Fruit fly (Drosophila melanogaster) whole organism, wandering third instar larva: Measurements from ENCODE around the gene CG15580.

Experiments used
- CG9705 ChIP-seq: fragments of 200-800 bp; sonication (Bioruptor generic); optimal IDR thresholded peaks from 2 replicates; lab custom pipeline; 2018; ENCODE audit warnings: missing biosample characterization, mild to moderate bottlenecking, missing genetic modification characterization
- CrebA ChIP-seq: fragments of 200-800 bp; sonication (Bioruptor generic); optimal IDR thresholded peaks from 2 replicates; lab custom pipeline; 2016; ENCODE audit warnings: missing biosample characterization, mild to moderate bottlenecking, missing genetic modification characterization, borderline replicate concordance
- Dfd ChIP-seq: fragments of >200 bp; optimal IDR thresholded peaks from 2 replicates; lab custom pipeline; 2017; ENCODE audit warnings: missing biosample characterization, missing genetic modification characterization
- GATAd ChIP-seq: sonication (Bioruptor generic); optimal IDR thresholded peaks from 2 replicates; lab custom pipeline; 2016; ENCODE audit warnings: missing biosample characterization, missing genetic modification characterization
- HLH106 ChIP-seq: fragments of 200-800 bp; optimal IDR thresholded peaks from 3 replicates; lab custom pipeline; 2019; ENCODE audit warnings: missing biosample characterization, mild to moderate bottlenecking, missing genetic modification characterization, moderate library complexity
- Hnf4 ChIP-seq: fragments of 200-800 bp; sonication (Bioruptor generic); optimal IDR thresholded peaks from 2 replicates; lab custom pipeline; 2016; ENCODE audit warnings: missing biosample characterization, mild to moderate bottlenecking, missing genetic modification characterization
- Hr78 ChIP-seq: fragments of >200 bp; optimal IDR thresholded peaks from 2 replicates; lab custom pipeline; 2017; ENCODE audit warnings: missing biosample characterization, missing genetic modification characterization
- Hr83 ChIP-seq: fragments of 200-300 bp; sonication (Bioruptor generic); optimal IDR thresholded peaks from 2 replicates; lab custom pipeline; 2016; ENCODE audit warnings: missing biosample characterization, mild to moderate bottlenecking, missing genetic modification characterization, moderate library complexity; ENCODE audit not compliant: poor library complexity, severe bottlenecking
- Jra ChIP-seq: sonication (Bioruptor generic); optimal IDR thresholded peaks from 2 replicates; lab custom pipeline; 2016; ENCODE audit warnings: missing biosample characterization, missing genetic modification characterization
- Mio ChIP-seq: sonication (Bioruptor generic); optimal IDR thresholded peaks from 2 replicates; lab custom pipeline; 2016; ENCODE audit warnings: missing biosample characterization, missing genetic modification characterization
- Myc ChIP-seq: fragments of >200 bp; optimal IDR thresholded peaks from 2 replicates; lab custom pipeline; 2017
- N ChIP-seq: fragments of >200 bp; optimal IDR thresholded peaks from 2 replicates; lab custom pipeline; 2018; ENCODE audit warnings: missing biosample characterization, missing external identifiers, missing genetic modification characterization
- Rel ChIP-seq, 2 experiments: fragments of 200-800 bp; sonication (Bioruptor generic) in 1 of 2; optimal IDR thresholded peaks; 2 replicates in 1 of 2; 3 replicates in 1 of 2; lab custom pipeline; 2016 to 2019; ENCODE audit warnings: mild to moderate bottlenecking in 2 of 2, missing biosample characterization in 2 of 2, missing genetic modification characterization in 2 of 2, moderate library complexity in 1 of 2
- Sp1 ChIP-seq: fragments of 200-800 bp; sonication (Bioruptor generic); optimal IDR thresholded peaks from 3 replicates; lab custom pipeline; 2019; ENCODE audit warnings: missing biosample characterization, mild to moderate bottlenecking, missing genetic modification characterization, moderate library complexity
- Vsx2 ChIP-seq: fragments of 200-300, 225-300 bp; sonication (Bioruptor generic); optimal IDR thresholded peaks from 2 replicates; lab custom pipeline; 2018; ENCODE audit warnings: missing biosample characterization, missing genetic modification characterization; ENCODE audit not compliant: partially characterized antibody
- br ChIP-seq: fragments of 200-800 bp; sonication (Bioruptor generic); optimal IDR thresholded peaks from 2 replicates; lab custom pipeline; 2016; ENCODE audit warnings: missing biosample characterization, missing genetic modification characterization
- brk ChIP-seq: fragments of 200-800 bp; sonication (Bioruptor generic); optimal IDR thresholded peaks from 2 replicates; lab custom pipeline; 2016; ENCODE audit warnings: missing biosample characterization, mild to moderate bottlenecking, missing genetic modification characterization
- dsf ChIP-seq: sonication (Bioruptor generic); optimal IDR thresholded peaks from 2 replicates; lab custom pipeline; 2016; ENCODE audit warnings: missing biosample characterization, missing genetic modification characterization, borderline replicate concordance
- ey ChIP-seq: fragments of 200-800 bp; sonication (Bioruptor generic); optimal IDR thresholded peaks from 2 replicates; lab custom pipeline; 2016; ENCODE audit warnings: missing biosample characterization, missing genetic modification characterization
- fru ChIP-seq: fragments of 200-800 bp; sonication (Bioruptor generic); optimal IDR thresholded peaks from 3 replicates; lab custom pipeline; 2016; ENCODE audit warnings: missing biosample characterization, mild to moderate bottlenecking, missing genetic modification characterization
- h ChIP-seq: fragments of 200-800 bp; sonication (Bioruptor generic); optimal IDR thresholded peaks from 3 replicates; lab custom pipeline; 2016; ENCODE audit warnings: missing biosample characterization, mild to moderate bottlenecking, missing genetic modification characterization
- jim ChIP-seq: fragments of 175-275, 200-325 bp; sonication (Bioruptor generic); optimal IDR thresholded peaks from 2 replicates; lab custom pipeline; 2016; ENCODE audit warnings: missing biosample characterization, mild to moderate bottlenecking, missing genetic modification characterization
- lola ChIP-seq: fragments of >200 bp; optimal IDR thresholded peaks from 2 replicates; lab custom pipeline; 2017; ENCODE audit warnings: missing biosample characterization, missing genetic modification characterization
- pan ChIP-seq: fragments of >200 bp; optimal IDR thresholded peaks from 2 replicates; lab custom pipeline; 2017
- psq ChIP-seq: fragments of 200-800 bp; sonication (Bioruptor generic); optimal IDR thresholded peaks from 3 replicates; lab custom pipeline; 2017; ENCODE audit warnings: missing biosample characterization, mild to moderate bottlenecking, missing genetic modification characterization, moderate library complexity
- rgr ChIP-seq: fragments of 200-800 bp; sonication (Bioruptor generic); optimal IDR thresholded peaks from 3 replicates; lab custom pipeline; 2016; ENCODE audit warnings: missing biosample characterization, mild to moderate bottlenecking, missing genetic modification characterization
- sv ChIP-seq: fragments of 200-800 bp; sonication (Bioruptor generic); optimal IDR thresholded peaks from 3 replicates; lab custom pipeline; 2016; ENCODE audit warnings: missing biosample characterization, missing genetic modification characterization
- tai ChIP-seq: sonication (Bioruptor generic); optimal IDR thresholded peaks from 2 replicates; lab custom pipeline; 2016; ENCODE audit warnings: missing biosample characterization, missing genetic modification characterization
- woc ChIP-seq: sonication (Bioruptor generic); optimal IDR thresholded peaks from 2 replicates; lab custom pipeline; 2016; ENCODE audit warnings: missing biosample characterization, mild to moderate bottlenecking, missing genetic modification characterization

CG15580 gene

dm6 chr3R:6011832-6012231, 45.5 kb downstream of the CG15580 start, which contains the start of gene CG10280:
TSS of gene CG10280 (minus strand) at chr3R:6011932.
- TF ChIP-seq Hr83 (GFP tag; lab: Kevin White, UChicago) (no peak), Vsx2 (GFP tag; lab: Kevin White, UChicago) (no peak), Myc (no peak), fru (GFP tag; lab: Kevin White, UChicago) (no peak)

dm6 chr3R:6009510-6010407, 47.6 kb downstream of the CG15580 start:
- TF ChIP-seq Myc (no peak), Jra (GFP tag; lab: Kevin White, UChicago) (no peak), sv (GFP tag; lab: Kevin White, UChicago) (no peak), dsf (GFP tag; lab: Kevin White, UChicago) (no peak), HLH106 (tag; lab: Kevin White, UChicago) (no peak), tai (GFP tag; lab: Kevin White, UChicago) (no peak), pan (lab: Kevin White, UChicago) (no peak), Mio (GFP tag; lab: Kevin White, UChicago) (no peak), psq (GFP tag; lab: Kevin White, UChicago) (no peak), CG9705 (GFP tag; lab: Kevin White, UChicago) (no peak), Rel (GFP tag; optimal IDR thresholded peaks at IDR 0.05; lab: Kevin White, UChicago) (no peak), Rel (tag; optimal IDR thresholded peaks at IDR 0.05; lab: Kevin White, UChicago) (no peak), brk (GFP tag; lab: Kevin White, UChicago) (no peak), lola (no peak), br (no peak), jim (GFP tag; lab: Kevin White, UChicago) (no peak)

- TF ChIP-seq CrebA (GFP tag; lab: Kevin White, UChicago) (no peak), woc (GFP tag; lab: Kevin White, UChicago) (no peak), CG9705 (GFP tag; lab: Kevin White, UChicago) (no peak), Vsx2 (GFP tag; lab: Kevin White, UChicago) (no peak), Dfd (GFP tag; lab: Kevin White, UChicago) (no peak), Rel (GFP tag; optimal IDR thresholded peaks at IDR 0.05; lab: Kevin White, UChicago) (no peak), Rel (tag; optimal IDR thresholded peaks at IDR 0.05; lab: Kevin White, UChicago) (peak; percentile 41), Jra (GFP tag; lab: Kevin White, UChicago) (no peak), brk (GFP tag; lab: Kevin White, UChicago) (no peak), h (GFP tag; lab: Kevin White, UChicago) (no peak), ey (no peak), Hnf4 (no peak), N (no peak), Hr78 (GFP tag; lab: Kevin White, UChicago) (no peak), GATAd (GFP tag; lab: Kevin White, UChicago) (no peak), rgr (no peak), Sp1 (GFP tag; lab: Kevin White, UChicago) (peak; percentile 28), HLH106 (tag; lab: Kevin White, UChicago) (peak; percentile 15), tai (GFP tag; lab: Kevin White, UChicago) (no peak)
Observed at dm6 chr3R:6008202-6009062, 48.9 kb downstream of the CG15580 start, which contains the start of gene Rm62. TSS of gene Rm62 (minus strand) at chr3R:6008579.
